Worm (Caenorhabditis elegans) whole organism, L4 larva: ENCODE measurements around the gene clec-41.

Source experiments
- F10B5.3 ChIP-seq: sonication (generic microtip); optimal IDR thresholded peaks from 2 replicates; lab custom pipeline; 2016; ENCODE audit warnings: mild to moderate bottlenecking, missing genetic modification characterization, missing compliant biosample characterization
- F44E2.7 ChIP-seq: fragments of 200-800 bp; sonication (Bioruptor generic); IDR thresholded peaks from 2 replicates; pipeline ENCODE4 v2.1.2; 2022; ENCODE audit warnings: missing genetic modification characterization, missing compliant biosample characterization
- F49E8.2 ChIP-seq: sonication (generic microtip); optimal IDR thresholded peaks from 2 replicates; lab custom pipeline; 2016; ENCODE audit warnings: missing compliant biosample characterization, mild to moderate bottlenecking, missing genetic modification characterization, borderline replicate concordance
- ZK546.5 ChIP-seq, 2 experiments: sonication (generic microtip); optimal IDR thresholded peaks; 2 replicates each; lab custom pipeline; 2017; ENCODE audit warnings: missing biosample characterization in 2 of 2, missing genetic modification characterization in 2 of 2
- aha-1 ChIP-seq: fragments of 150-350 bp; peaks from one replicate; lab custom pipeline; 2014; ENCODE audit warnings: missing biosample characterization, missing genetic modification characterization
- arid-1 ChIP-seq: fragments of 200-800 bp; sonication (Bioruptor generic); conservative IDR thresholded peaks from 2 replicates; pipeline ENCODE4 v1.3.6; 2022; ENCODE audit warnings: missing genetic modification reagents, missing genetic modification characterization, missing compliant biosample characterization
- ceh-20 ChIP-seq: fragments of 200-800 bp; sonication (Bioruptor generic); IDR thresholded peaks from 2 replicates; pipeline ENCODE4 v1.3.6; 2022; ENCODE audit warnings: missing genetic modification reagents, missing genetic modification characterization, missing compliant biosample characterization
- ces-1 ChIP-seq: fragments of 150-350 bp; sonication (generic microtip); optimal IDR thresholded peaks from 4 replicates; lab custom pipeline; 2014; ENCODE audit warnings: missing biosample characterization, missing genetic modification reagents, missing genetic modification characterization
- ctbp-1 ChIP-seq: fragments of 200-800 bp; sonication (Bioruptor generic); IDR thresholded peaks from 2 replicates; pipeline ENCODE4 v1.3.6; 2022; ENCODE audit warnings: missing genetic modification reagents, missing genetic modification characterization, missing compliant biosample characterization
- daf-19 ChIP-seq: fragments of 200-800 bp; sonication (Bioruptor generic); conservative IDR thresholded peaks from 2 replicates; pipeline ENCODE4 v1.3.6; 2022; ENCODE audit warnings: missing genetic modification characterization, missing compliant biosample characterization
- duxl-1 ChIP-seq: sonication (generic microtip); optimal IDR thresholded peaks from 2 replicates; lab custom pipeline; 2016; ENCODE audit warnings: mild to moderate bottlenecking, missing genetic modification characterization, moderate library complexity, missing compliant biosample characterization; ENCODE audit not compliant: poor library complexity
- dve-1 ChIP-seq: sonication (generic microtip); optimal IDR thresholded peaks from 2 replicates; lab custom pipeline; 2017; ENCODE audit warnings: antibody characterized with exemption, mild to moderate bottlenecking, missing genetic modification characterization, missing compliant biosample characterization; ENCODE audit not compliant: insufficient read depth
- egl-27 ChIP-seq: sonication (generic microtip); optimal IDR thresholded peaks from 3 replicates; lab custom pipeline; 2017; ENCODE audit warnings: missing biosample characterization, missing genetic modification reagents, missing genetic modification characterization
- egl-43 ChIP-seq: fragments of 200-800 bp; sonication (Bioruptor generic); IDR thresholded peaks from 2 replicates; pipeline ENCODE4 v1.3.6; 2022; ENCODE audit warnings: missing genetic modification reagents, missing genetic modification characterization, missing compliant biosample characterization
- gei-8 ChIP-seq: fragments of 200-800 bp; sonication (Bioruptor generic); optimal IDR thresholded peaks from 2 replicates; lab custom pipeline; 2018; ENCODE audit warnings: mild to moderate bottlenecking, missing genetic modification characterization, missing compliant biosample characterization
- jun-1 ChIP-seq: fragments of 150-350 bp; optimal IDR thresholded peaks from 2 replicates; lab custom pipeline; 2014; ENCODE audit warnings: missing biosample characterization, missing genetic modification reagents, missing genetic modification characterization
- lin-13 ChIP-seq: fragments of 150-350 bp; optimal IDR thresholded peaks from 2 replicates; lab custom pipeline; 2014; ENCODE audit warnings: missing biosample characterization, missing genetic modification reagents, missing genetic modification characterization
- lin-29 ChIP-seq: fragments of 200-800 bp; sonication (Bioruptor generic); IDR thresholded peaks from 2 replicates; pipeline ENCODE4 v1.3.6; 2022; ENCODE audit warnings: missing genetic modification reagents, missing genetic modification characterization, missing compliant biosample characterization
- lin-38 ChIP-seq: fragments of 200-800 bp; sonication (Bioruptor generic); IDR thresholded peaks from 2 replicates; pipeline ENCODE4 v1.3.6; 2022; ENCODE audit warnings: missing genetic modification reagents, missing genetic modification characterization, missing compliant biosample characterization
- lir-3 ChIP-seq: sonication (generic microtip); optimal IDR thresholded peaks from 2 replicates; lab custom pipeline; 2016; ENCODE audit warnings: mild to moderate bottlenecking, missing genetic modification characterization, missing compliant biosample characterization
- mep-1 ChIP-seq: fragments of 150-350 bp; sonication (generic microtip); optimal IDR thresholded peaks from 3 replicates; lab custom pipeline; 2014; ENCODE audit warnings: missing biosample characterization, missing genetic modification characterization
- mes-2 ChIP-seq: sonication (generic microtip); optimal IDR thresholded peaks from 2 replicates; lab custom pipeline; 2016; ENCODE audit warnings: missing genotype, mild to moderate bottlenecking, missing genetic modification characterization, missing compliant biosample characterization; ENCODE audit not compliant: poor library complexity, severe bottlenecking
- mxl-3 ChIP-seq: fragments of 200-800 bp; sonication (Bioruptor generic); optimal IDR thresholded peaks from 2 replicates; lab custom pipeline; 2018; ENCODE audit warnings: mild to moderate bottlenecking, missing genetic modification characterization, missing compliant biosample characterization
- nhr-111 ChIP-seq: fragments of 200-800 bp; sonication (Bioruptor generic); optimal IDR thresholded peaks from 2 replicates; lab custom pipeline; 2018; ENCODE audit warnings: mild to moderate bottlenecking, missing genetic modification characterization, missing compliant biosample characterization
- nhr-28 ChIP-seq: fragments of 150-350 bp; optimal IDR thresholded peaks from 2 replicates; lab custom pipeline; 2014; ENCODE audit warnings: missing biosample characterization, missing genetic modification characterization
- nhr-41 ChIP-seq: fragments of 200-800 bp; sonication (Bioruptor generic); IDR thresholded peaks from 2 replicates; pipeline ENCODE4 v1.3.6; 2022; ENCODE audit warnings: missing genetic modification reagents, missing genetic modification characterization, missing compliant biosample characterization
- nhr-76 ChIP-seq: fragments of 150-350 bp; optimal IDR thresholded peaks from 2 replicates; lab custom pipeline; 2014; ENCODE audit warnings: missing biosample characterization, missing genetic modification characterization
- php-3 ChIP-seq: fragments of 200-800 bp; sonication (Bioruptor generic); IDR thresholded peaks from 2 replicates; pipeline ENCODE4 v1.3.6; 2022; ENCODE audit warnings: missing genetic modification reagents, missing genetic modification characterization, missing compliant biosample characterization
- rbr-2 ChIP-seq: sonication (generic microtip); optimal IDR thresholded peaks from 2 replicates; lab custom pipeline; 2016; ENCODE audit warnings: missing genotype, missing genetic modification characterization, missing compliant biosample characterization
- saeg-2 ChIP-seq: fragments of 200-800 bp; sonication (Bioruptor generic); IDR thresholded peaks from 2 replicates; pipeline ENCODE4 v1.3.6; 2022; ENCODE audit warnings: missing genetic modification reagents, missing genetic modification characterization, missing compliant biosample characterization
- set-16 ChIP-seq: fragments of 200-800 bp; sonication (Bioruptor generic); IDR thresholded peaks from 2 replicates; pipeline ENCODE4 v1.3.6; 2022; ENCODE audit warnings: missing genetic modification reagents, missing genetic modification characterization, missing compliant biosample characterization
- snpc-4 ChIP-seq: fragments of 150-350 bp; optimal IDR thresholded peaks from 2 replicates; lab custom pipeline; 2014; ENCODE audit warnings: missing biosample characterization, missing genetic modification characterization
- spr-1 ChIP-seq: sonication (generic microtip); optimal IDR thresholded peaks from 2 replicates; lab custom pipeline; 2016; ENCODE audit warnings: mild to moderate bottlenecking, missing genetic modification characterization, missing compliant biosample characterization
- spr-3 ChIP-seq: fragments of 200-800 bp; sonication (Bioruptor generic); optimal IDR thresholded peaks from 2 replicates; lab custom pipeline; 2018; ENCODE audit warnings: mild to moderate bottlenecking, missing genetic modification characterization, missing compliant biosample characterization
- tag-97 ChIP-seq: fragments of 200-800 bp; sonication (Bioruptor generic); IDR thresholded peaks from 2 replicates; pipeline ENCODE4 v1.3.6; 2022; ENCODE audit warnings: missing genetic modification characterization, missing compliant biosample characterization
- unc-130 ChIP-seq: sonication (generic microtip); optimal IDR thresholded peaks from 2 replicates; lab custom pipeline; 2016; ENCODE audit warnings: missing genetic modification reagents, missing genetic modification characterization, missing compliant biosample characterization
- unc-39 ChIP-seq: sonication (generic microtip); optimal IDR thresholded peaks from 2 replicates; lab custom pipeline; 2017; ENCODE audit warnings: missing biosample characterization, missing genetic modification characterization
- unc-62 ChIP-seq, 3 experiments: fragments of 150-350 bp in 1 of 3; sonication (generic microtip); optimal IDR thresholded peaks in 2 of 3; peaks in 1 of 3; 1 replicate in 1 of 3; 2 replicates in 2 of 3; lab custom pipeline; 2014 to 2017; ENCODE audit warnings: missing biosample characterization in 3 of 3, missing genetic modification characterization in 3 of 3, missing genetic modification reagents in 3 of 3, missing genotype in 1 of 3

clec-41 gene

ce11 chrV:13163841-13164240 is 25.9 kb upstream of the clec-41 start (continued):
- TF ChIP-seq spr-1 (no peak), php-3 (GFP tag; lab: Robert Waterston, UW) (peak; percentile 71), mes-2 (tag; lab: Kevin White, UChicago) (peak; percentile 48), spr-3 (GFP tag; lab: Kevin White, UChicago) (no peak), F49E8.2 (no peak), lin-38 (GFP tag; lab: Robert Waterston, UW) (no peak), ZK546.5 (tag; optimal IDR thresholded peaks at IDR 0.05; lab: Kevin White, UChicago) (no peak)
- TF ChIP-seq, all 104 proteins: peak for 20

- TF ChIP-seq ctbp-1 (GFP tag; lab: Robert Waterston, UW), result no peak
- TF ChIP-seq F49E8.2, result no peak
- peak; percentile 6 for TF ChIP-seq mes-2 (tag; lab: Kevin White, UChicago)
- TF ChIP-seq egl-27 (tag; lab: Kevin White, UChicago), result no peak
- TF ChIP-seq lin-29 (GFP tag; lab: Robert Waterston, UW), result no peak
- no peak for TF ChIP-seq mxl-3 (GFP tag; lab: Kevin White, UChicago)
- no peak for TF ChIP-seq lir-3 (tag; lab: Kevin White, UChicago)
- TF ChIP-seq duxl-1 (tag; lab: Kevin White, UChicago), result no peak
- peak; percentile 73 for TF ChIP-seq snpc-4
- no peak for TF ChIP-seq spr-3 (GFP tag; lab: Kevin White, UChicago)
- no peak for TF ChIP-seq jun-1
- TF ChIP-seq unc-130 (GFP tag; lab: Kevin White, UChicago), result no peak
- no peak for TF ChIP-seq egl-43 (GFP tag; lab: Robert Waterston, UW)
- TF ChIP-seq set-16 (GFP tag; lab: Robert Waterston, UW), result no peak
- TF ChIP-seq tag-97 (GFP tag; lab: Robert Waterston, UW), result no peak
- no peak for TF ChIP-seq ceh-20 (GFP tag; lab: Robert Waterston, UW)
Measured at ce11 chrV:13162885-13163284, 25.0 kb upstream of the clec-41 start.

- TF ChIP-seq F10B5.3 (tag; lab: Kevin White, UChicago) (no peak), aha-1 (tag; lab: Kevin White, UChicago) (peak; percentile 60)
Measured at ce11 chrV:13161052-13161451, 23.2 kb upstream of the clec-41 start.

- TF ChIP-seq unc-62 (GFP tag; optimal IDR thresholded peaks at IDR 0.05 in 1 of 2; lab: Kevin White, UChicago) (peak in 1 of 2 experiments; percentile 38), unc-62 (tag; optimal IDR thresholded peaks at IDR 0.05; lab: Kevin White, UChicago) (no peak), dve-1 (tag; lab: Kevin White, UChicago) (no peak), nhr-41 (no peak)
Measured at ce11 chrV:13157073-13157472, 19.2 kb upstream of the clec-41 start.

ce11 chrV:13154225-13154624 is 16.3 kb upstream of the clec-41 start:
- no peak for TF ChIP-seq nhr-111 (GFP tag; lab: Kevin White, UChicago)
- TF ChIP-seq mep-1 (tag; lab: Kevin White, UChicago), result no peak
- TF ChIP-seq nhr-28 (tag; lab: Kevin White, UChicago), result no peak
- TF ChIP-seq daf-19 (GFP tag; lab: Robert Waterston, UW), result no peak
- TF ChIP-seq F44E2.7 (GFP tag; lab: Robert Waterston, UW), result no peak

- TF ChIP-seq arid-1 (GFP tag; lab: Robert Waterston, UW) (no peak), lin-13 (GFP tag; lab: Kevin White, UChicago) (no peak), rbr-2 (tag; lab: Kevin White, UChicago) (no peak), snpc-4 (no peak), saeg-2 (no peak), unc-39 (tag; lab: Kevin White, UChicago) (no peak), unc-62 (GFP tag; optimal IDR thresholded peaks at IDR 0.05 in 1 of 2; lab: Kevin White, UChicago) (no peak), unc-62 (tag; optimal IDR thresholded peaks at IDR 0.05; lab: Kevin White, UChicago) (no peak), gei-8 (GFP tag; lab: Kevin White, UChicago) (no peak), ces-1 (GFP tag; lab: Kevin White, UChicago) (no peak), mes-2 (tag; lab: Kevin White, UChicago) (no peak), nhr-76 (tag; lab: Kevin White, UChicago) (no peak)
Measured at ce11 chrV:13152575-13152974, 14.7 kb upstream of the clec-41 start, which contains the start of gene noca-1. TSS of gene noca-1 (plus strand) at chrV:13152919.
